Worm (Caenorhabditis elegans): ENCODE data around the gene W08F4.1.

ce11 chrII:591110-591509 lies 2.2 kb upstream of the W08F4.1 start, which contains the start of gene W08F4.10:
- TF ChIP-seq him-1 (tag; optimal IDR thresholded peaks at IDR 0.05) (no peak), W03F9.2 (tag; optimal IDR thresholded peaks at IDR 0.05) (no peak)

All from whole organism, L4/young adult.